Worm (Caenorhabditis elegans): Measurements from ENCODE around the gene unc-45.
A peak's percentile ranks its signal among the peaks of the same experiment; 100 is the strongest.

unc-45 gene

DNA sequence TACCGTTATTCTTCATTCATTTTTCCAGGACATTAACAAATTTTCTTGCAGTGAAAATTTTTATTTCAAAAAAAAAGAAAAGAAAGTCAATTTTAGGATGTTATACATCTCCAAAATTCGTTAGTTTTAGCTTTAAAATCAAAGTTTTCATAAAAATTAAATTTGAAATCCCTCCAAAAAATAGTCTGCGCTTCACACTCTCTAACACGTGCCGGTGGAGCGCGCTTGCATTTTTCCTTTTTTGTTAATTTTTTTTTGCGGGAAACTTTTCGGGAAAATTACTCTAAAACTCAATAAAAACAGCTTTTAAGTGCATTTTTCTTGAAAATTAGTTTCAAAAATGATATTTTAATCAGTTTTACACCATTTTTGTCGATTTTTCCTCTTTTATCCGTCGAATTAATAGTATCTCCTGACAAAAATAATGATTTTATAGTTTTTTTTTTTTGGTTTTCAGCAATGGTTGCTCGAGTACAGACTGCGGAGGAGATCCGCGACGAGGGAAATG is at the start of gene unc-45:
Gene unc-45 (plus strand): TSS at position 458 of the 508 bp plus-strand sequence.
- peak; percentile 31 for TF ChIP-seq lin-13 (GFP tag; optimal IDR thresholded peaks at IDR 0.05)
- no peak for TF ChIP-seq nhr-77 (tag; optimal IDR thresholded peaks at IDR 0.05)
- peak; percentile 5 for TF ChIP-seq nhr-25 (tag; optimal IDR thresholded peaks at IDR 0.05)
- no peak for TF ChIP-seq elt-1 (tag; optimal IDR thresholded peaks at IDR 0.05)
- peak; percentile 84 for TF ChIP-seq unc-55 (GFP tag; optimal IDR thresholded peaks at IDR 0.05)
- peak; percentile 50 for TF ChIP-seq C34F6.9 (tag; optimal IDR thresholded peaks at IDR 0.05)
- peak; percentile 93 for TF ChIP-seq gmeb-1 (tag; optimal IDR thresholded peaks at IDR 0.05)
- TF ChIP-seq egl-27 (tag; optimal IDR thresholded peaks at IDR 0.05) = no peak
- TF ChIP-seq crh-2 (tag; optimal IDR thresholded peaks at IDR 0.05) = peak; percentile 55
- peak; percentile 39 for TF ChIP-seq nhr-129 (tag; optimal IDR thresholded peaks at IDR 0.05)
- TF ChIP-seq lsy-2 (tag; optimal IDR thresholded peaks at IDR 0.05) = peak; percentile 7 to 67

DNA sequence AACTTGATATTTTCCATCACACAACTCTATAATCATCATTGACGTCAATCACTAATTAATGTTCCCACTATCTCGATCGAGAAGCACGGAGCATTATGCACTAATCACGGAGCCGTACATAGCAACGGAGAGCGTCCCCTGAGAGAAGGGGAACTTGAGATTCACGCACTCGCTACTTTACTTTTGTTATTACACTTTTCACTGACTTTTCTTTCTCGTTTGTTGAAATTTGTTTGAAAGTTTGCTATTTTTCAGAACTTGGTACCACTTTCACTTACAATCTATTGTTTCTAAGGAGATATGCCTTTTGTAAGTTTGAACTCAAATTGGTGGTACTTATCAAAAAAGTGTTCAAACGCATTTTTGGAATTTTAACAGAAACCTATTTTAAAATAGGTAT is 47.2 kb upstream of the unc-45 start, which contains the start of gene Y55B1BR.8:
Gene Y55B1BR.8 (plus strand): TSS at position 301 of the 400 bp plus-strand sequence.
- TF ChIP-seq nhr-6 (tag; optimal IDR thresholded peaks at IDR 0.05) (no peak), elt-3 (tag; optimal IDR thresholded peaks at IDR 0.05) (no peak), nhr-10 (tag; optimal IDR thresholded peaks at IDR 0.05) (no peak), ztf-4 (tag; optimal IDR thresholded peaks at IDR 0.05) (no peak), dmd-4 (tag; optimal IDR thresholded peaks at IDR 0.05) (no peak), fos-1 (tag; optimal IDR thresholded peaks at IDR 0.05) (no peak)

DNA sequence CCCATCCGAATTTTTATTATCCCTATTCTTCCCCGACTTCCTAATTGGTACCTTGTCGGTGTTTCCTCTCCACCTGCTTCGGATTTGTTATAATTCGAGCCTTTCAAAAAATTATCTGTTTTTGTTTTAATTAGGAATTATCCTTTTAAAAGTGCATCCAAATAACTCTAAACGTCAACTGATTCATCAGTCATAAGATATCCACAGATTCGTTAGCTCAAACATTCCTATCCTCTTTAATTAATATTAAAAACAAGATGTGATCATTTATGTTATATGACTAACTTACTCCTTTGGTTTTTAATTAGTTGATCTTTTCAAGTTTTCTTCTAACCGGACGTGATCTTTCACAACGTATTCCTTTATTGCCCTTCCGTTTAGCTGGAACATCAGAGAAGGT is 44.5 kb upstream of the unc-45 start:
- TF ChIP-seq blmp-1 (tag; optimal IDR thresholded peaks at IDR 0.05; ENCODE audit: insufficient read depth) (no peak), lin-11 (tag; optimal IDR thresholded peaks at IDR 0.05) (no peak), nhr-21 (tag; optimal IDR thresholded peaks at IDR 0.05) (no peak), egl-27 (tag; optimal IDR thresholded peaks at IDR 0.05) (no peak), nhr-23 (tag; optimal IDR thresholded peaks at IDR 0.05) (no peak), mdl-1 (tag; optimal IDR thresholded peaks at IDR 0.05) (no peak), mab-5 (tag; optimal IDR thresholded peaks at IDR 0.05) (no peak), R02D3.7 (tag; optimal IDR thresholded peaks at IDR 0.05) (no peak), elt-1 (tag; optimal IDR thresholded peaks at IDR 0.05) (no peak), sma-9 (GFP tag; optimal IDR thresholded peaks at IDR 0.05) (no peak), sma-9 (tag; optimal IDR thresholded peaks at IDR 0.05) (no peak), lin-39 (tag; optimal IDR thresholded peaks at IDR 0.05) (no peak), ztf-1 (GFP tag; conservative IDR thresholded peaks at IDR 0.05) (no peak), mbf-1 (tag; optimal IDR thresholded peaks at IDR 0.05) (no peak)

DNA sequence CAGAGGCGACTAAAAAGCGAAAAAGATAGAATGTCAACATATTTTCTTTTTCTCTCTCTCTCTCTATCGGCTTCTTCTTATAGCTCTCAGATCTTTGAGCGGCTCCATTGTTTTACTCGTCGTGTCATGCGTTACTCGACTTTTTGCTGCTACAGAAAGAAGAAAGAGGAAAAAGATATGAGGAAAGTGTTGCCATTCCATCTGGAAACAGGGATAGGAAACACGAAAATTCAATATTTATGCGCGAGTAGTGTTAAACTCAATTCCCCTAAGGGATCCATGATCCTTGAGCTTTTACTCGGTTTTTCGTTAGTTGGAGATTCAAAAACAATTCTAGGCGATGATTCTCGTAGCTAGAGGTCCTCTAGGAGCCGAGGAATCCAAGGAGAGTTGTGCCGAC is 35.6 kb upstream of the unc-45 start:
- TF ChIP-seq elt-3 (tag; optimal IDR thresholded peaks at IDR 0.05) (no peak), sma-3 (GFP tag; optimal IDR thresholded peaks at IDR 0.05) (no peak), nhr-11 (tag; optimal IDR thresholded peaks at IDR 0.05) (no peak), skn-1 (tag; optimal IDR thresholded peaks at IDR 0.05) (no peak), unc-39 (tag; optimal IDR thresholded peaks at IDR 0.05) (no peak), lin-11 (tag; optimal IDR thresholded peaks at IDR 0.05) (no peak), ztf-11 (tag; optimal IDR thresholded peaks at IDR 0.05) (no peak), egl-27 (tag; optimal IDR thresholded peaks at IDR 0.05) (no peak), nhr-129 (tag; optimal IDR thresholded peaks at IDR 0.05) (no peak), blmp-1 (tag; optimal IDR thresholded peaks at IDR 0.05; ENCODE audit: insufficient read depth) (no peak)

DNA sequence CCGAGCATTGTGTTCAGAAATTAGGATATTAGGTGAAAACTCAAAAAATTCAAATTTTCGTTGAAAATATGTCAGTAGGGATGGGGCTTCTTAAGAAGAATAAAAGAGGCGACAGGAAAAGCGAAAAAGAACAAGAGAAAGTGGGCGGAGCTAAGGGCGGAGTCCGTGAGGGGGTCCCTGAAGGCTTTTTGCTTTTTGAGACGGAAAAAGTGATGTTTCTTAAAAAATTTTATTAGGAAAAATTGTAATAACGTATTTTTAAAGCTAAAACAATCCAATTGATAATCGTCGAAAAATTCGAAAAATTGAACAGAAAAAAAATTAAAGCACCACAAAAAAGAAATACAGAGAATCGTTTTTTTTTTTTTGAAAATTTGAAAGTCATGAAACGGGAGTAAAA is 27.6 kb upstream of the unc-45 start, which contains the start of gene Y55B1BR.6:
Gene Y55B1BR.6 (minus strand): TSS at position 101 of the 400 bp plus-strand sequence.
- TF ChIP-seq elt-1 (tag; optimal IDR thresholded peaks at IDR 0.05) = no peak
- no peak for TF ChIP-seq nhr-237 (tag; optimal IDR thresholded peaks at IDR 0.05)
- no peak for TF ChIP-seq dmd-4 (tag; optimal IDR thresholded peaks at IDR 0.05)
- no peak for TF ChIP-seq ceh-82 (tag; optimal IDR thresholded peaks at IDR 0.05)
- no peak for TF ChIP-seq mdl-1 (tag; optimal IDR thresholded peaks at IDR 0.05)
- TF ChIP-seq aly-2 (tag; optimal IDR thresholded peaks at IDR 0.05) = no peak
- TF ChIP-seq sma-9 (GFP tag; optimal IDR thresholded peaks at IDR 0.05) = no peak
- TF ChIP-seq sma-9 (tag; optimal IDR thresholded peaks at IDR 0.05) = no peak
- no peak for TF ChIP-seq unc-62 (GFP tag; optimal IDR thresholded peaks at IDR 0.05)
- no peak for TF ChIP-seq C34F6.9 (tag; optimal IDR thresholded peaks at IDR 0.05)
- no peak for TF ChIP-seq gmeb-1 (tag; optimal IDR thresholded peaks at IDR 0.05)
- no peak for TF ChIP-seq elt-3 (tag; optimal IDR thresholded peaks at IDR 0.05)

All from whole organism, L2 larva.